Fruit fly (Drosophila melanogaster) whole organism, embryonic: ENCODE results near the gene Amacr.

Experiments used
- Asciz ChIP-seq: fragments of 200-800 bp; sonication (Bioruptor generic); optimal IDR thresholded peaks from 2 replicates; lab custom pipeline; 2017; ENCODE audit warnings: missing biosample characterization, mild to moderate bottlenecking, missing genetic modification characterization, missing genetic modification reagents
- B-H2 ChIP-seq: fragments of 200-800 bp; sonication (Bioruptor generic); optimal IDR thresholded peaks from 2 replicates; lab custom pipeline; 2018; ENCODE audit warnings: missing biosample characterization, mild to moderate bottlenecking, missing genetic modification characterization
- BEAF-32 ChIP-seq: fragments of 200-800 bp; sonication (Bioruptor generic); optimal IDR thresholded peaks from 3 replicates; lab custom pipeline; 2017; ENCODE audit warnings: missing biosample characterization, missing genetic modification characterization, mild to moderate bottlenecking, moderate library complexity, missing genetic modification reagents
- BtbVII ChIP-seq: fragments of 200-800 bp; sonication (Bioruptor generic); optimal IDR thresholded peaks from 3 replicates; lab custom pipeline; 2017; ENCODE audit warnings: missing biosample characterization, mild to moderate bottlenecking, missing genetic modification characterization
- CG11085 ChIP-seq: fragments of 200-800 bp; sonication (Bioruptor generic); IDR thresholded peaks from 2 replicates; pipeline ENCODE4 v1.3.6; 2022; ENCODE audit warnings: missing biosample characterization, missing genetic modification characterization
- CG11723 ChIP-seq: fragments of 200-800 bp; sonication (Bioruptor generic); optimal IDR thresholded peaks from 2 replicates; lab custom pipeline; 2017; ENCODE audit warnings: missing biosample characterization, mild to moderate bottlenecking, missing genetic modification characterization
- CG13123 ChIP-seq: fragments of 200-800 bp; sonication (Bioruptor generic); optimal IDR thresholded peaks from 2 replicates; lab custom pipeline; 2016; ENCODE audit warnings: missing biosample characterization, missing genetic modification characterization
- CG13287 ChIP-seq: fragments of 200-800 bp; sonication (Bioruptor generic); IDR thresholded peaks from 2 replicates; pipeline ENCODE4 v1.3.6; 2022; ENCODE audit warnings: missing biosample characterization, missing genetic modification characterization; ENCODE audit not compliant: partially characterized antibody
- CG13894 ChIP-seq: fragments of 200-800 bp; sonication (Bioruptor generic); optimal IDR thresholded peaks from 3 replicates; lab custom pipeline; 2018; ENCODE audit warnings: missing biosample characterization, mild to moderate bottlenecking, missing genetic modification characterization, moderate library complexity
- CG14014 ChIP-seq: fragments of 200-800 bp; sonication (Bioruptor generic); IDR thresholded peaks from 2 replicates; pipeline ENCODE4 v1.3.6; 2022; ENCODE audit warnings: missing biosample characterization, missing genetic modification characterization
- CG15514 ChIP-seq: fragments of 200-800 bp; sonication (Bioruptor generic); optimal IDR thresholded peaks from 3 replicates; lab custom pipeline; 2017; ENCODE audit warnings: missing biosample characterization, missing genetic modification characterization, mild to moderate bottlenecking, moderate library complexity, missing genetic modification reagents
- CG1602 ChIP-seq: fragments of 200-800 bp; sonication (Bioruptor generic); optimal IDR thresholded peaks from 3 replicates; lab custom pipeline; 2016; ENCODE audit warnings: missing biosample characterization, missing genetic modification characterization
- CG17328 ChIP-seq: fragments of 200-800 bp; sonication (Bioruptor generic); IDR thresholded peaks from 2 replicates; pipeline ENCODE4 v1.3.6; 2022; ENCODE audit warnings: missing biosample characterization, missing genetic modification characterization
- CG17829 ChIP-seq: fragments of 200-800 bp; optimal IDR thresholded peaks from 2 replicates; lab custom pipeline; 2019; ENCODE audit warnings: missing biosample characterization, mild to moderate bottlenecking, missing genetic modification characterization, moderate library complexity
- CG2116 ChIP-seq: fragments of 200-800 bp; sonication (Bioruptor generic); optimal IDR thresholded peaks from 3 replicates; lab custom pipeline; 2018; ENCODE audit warnings: missing biosample characterization, mild to moderate bottlenecking, missing genetic modification characterization
- CG34224 ChIP-seq: fragments of 200-800 bp; sonication (Bioruptor generic); IDR thresholded peaks from 3 replicates; pipeline ENCODE4 v1.3.6; 2022; ENCODE audit warnings: missing biosample characterization, missing genetic modification characterization; ENCODE audit not compliant: partially characterized antibody
- CG7987 ChIP-seq: fragments of 200-800 bp; sonication (Bioruptor generic); optimal IDR thresholded peaks from 2 replicates; lab custom pipeline; 2018; ENCODE audit warnings: missing biosample characterization, mild to moderate bottlenecking, missing genetic modification characterization, moderate library complexity
- CG8290 ChIP-seq, 3 experiments: fragments of 200-800 bp; sonication (Bioruptor generic); optimal IDR thresholded peaks; 2 replicates each; lab custom pipeline; 2016 to 2019; ENCODE audit warnings: missing biosample characterization in 3 of 3, missing genetic modification characterization in 3 of 3, mild to moderate bottlenecking in 2 of 3, moderate library complexity in 1 of 3
- CG9215 ChIP-seq: fragments of 200-800 bp; sonication (Bioruptor generic); IDR thresholded peaks from 2 replicates; pipeline ENCODE4 v1.3.6; 2022; ENCODE audit warnings: missing biosample characterization, missing genetic modification characterization
- Dfd ChIP-seq, 2 experiments: fragments of >200 bp; optimal IDR thresholded peaks; 2 replicates each; lab custom pipeline; 2017; ENCODE audit warnings: missing biosample characterization in 2 of 2, missing genetic modification characterization in 2 of 2
- Drgx ChIP-seq: fragments of 200-800 bp; sonication (Bioruptor generic); IDR thresholded peaks from 2 replicates; pipeline ENCODE4 v1.3.6; 2022; ENCODE audit warnings: missing biosample characterization, missing genetic modification characterization
- Hr51 ChIP-seq, 2 experiments: fragments of 200-800 bp; sonication (Bioruptor generic); optimal IDR thresholded peaks; 2 replicates in 1 of 2; 3 replicates in 1 of 2; lab custom pipeline; 2016 to 2018; ENCODE audit warnings: missing biosample characterization in 2 of 2, missing genetic modification characterization in 2 of 2, mild to moderate bottlenecking in 1 of 2, moderate library complexity in 1 of 2
- Jarid2 ChIP-seq: fragments of 200-800 bp; sonication (Bioruptor generic); optimal IDR thresholded peaks from 3 replicates; lab custom pipeline; 2017; ENCODE audit warnings: mild to moderate bottlenecking, missing biosample characterization, missing genetic modification reagents, missing genetic modification characterization
- MBD-R2 ChIP-seq: fragments of 200-800 bp; sonication (Bioruptor generic); IDR thresholded peaks from 2 replicates; pipeline ENCODE4 v1.3.6; 2022; ENCODE audit warnings: missing biosample characterization, missing genetic modification characterization
- Mad ChIP-seq: fragments of 200-800 bp; sonication (Bioruptor generic); optimal IDR thresholded peaks from 2 replicates; lab custom pipeline; 2016; ENCODE audit warnings: missing biosample characterization, missing genetic modification characterization
- Med ChIP-seq: fragments of 200-800 bp; sonication (Bioruptor generic); peaks from one replicate; lab custom pipeline; 2016; ENCODE audit warnings: missing biosample characterization, missing genetic modification characterization, mild to moderate bottlenecking, inconsistent platforms, moderate library complexity
- NK7.1 ChIP-seq: fragments of 200-800 bp; sonication (Bioruptor generic); optimal IDR thresholded peaks from 3 replicates; lab custom pipeline; 2016; ENCODE audit warnings: missing biosample characterization, missing genetic modification characterization
- Ptx1 ChIP-seq: fragments of 200-800 bp; sonication (Bioruptor generic); IDR thresholded peaks from 2 replicates; pipeline ENCODE4 v1.3.6; 2022; ENCODE audit warnings: missing biosample characterization, missing genetic modification characterization
- Rfx ChIP-seq: fragments of 200-800 bp; sonication (Bioruptor generic); IDR thresholded peaks from 2 replicates; pipeline ENCODE4 v1.3.6; 2022; ENCODE audit warnings: missing biosample characterization, missing genetic modification characterization
- Scr ChIP-seq: fragments of 200-800 bp; sonication (Bioruptor generic); IDR thresholded peaks from 2 replicates; pipeline ENCODE4 v1.3.6; 2022; ENCODE audit warnings: missing biosample characterization, missing genetic modification characterization; ENCODE audit not compliant: partially characterized antibody
- al ChIP-seq: fragments of 200-800 bp; sonication (Bioruptor generic); IDR thresholded peaks from 2 replicates; pipeline ENCODE4 v1.3.6; 2022; ENCODE audit warnings: missing biosample characterization, missing genetic modification characterization
- bbx ChIP-seq: fragments of 200-800 bp; sonication (Bioruptor generic); IDR thresholded peaks from 2 replicates; pipeline ENCODE4 v1.3.6; 2022; ENCODE audit warnings: missing biosample characterization, missing genetic modification characterization; ENCODE audit not compliant: partially characterized antibody
- chinmo ChIP-seq: fragments of 200-800 bp; sonication (Bioruptor generic); IDR thresholded peaks from 4 replicates; pipeline ENCODE4 v1.3.6; 2022; ENCODE audit warnings: missing biosample characterization, missing genetic modification characterization; ENCODE audit not compliant: partially characterized antibody
- chm ChIP-seq: fragments of 200-800 bp; sonication (Bioruptor generic); IDR thresholded peaks from 2 replicates; pipeline ENCODE4 v1.3.6; 2022; ENCODE audit warnings: missing biosample characterization, missing genetic modification characterization
- ci ChIP-seq: fragments of 200-800 bp; sonication (Bioruptor generic); IDR thresholded peaks from 3 replicates; pipeline ENCODE4 v1.3.6; 2022; ENCODE audit warnings: missing biosample characterization, missing genetic modification characterization
- hbn ChIP-seq: fragments of 200-800 bp; sonication (Bioruptor generic); IDR thresholded peaks from 2 replicates; pipeline ENCODE4 v1.3.6; 2022; ENCODE audit warnings: missing biosample characterization, missing genetic modification characterization; ENCODE audit not compliant: partially characterized antibody
- her ChIP-seq: fragments of 200-800 bp; sonication (Bioruptor generic); optimal IDR thresholded peaks from 2 replicates; lab custom pipeline; 2016; ENCODE audit warnings: missing biosample characterization, missing genetic modification characterization
- inv ChIP-seq: fragments of 200-800 bp; sonication (Bioruptor generic); IDR thresholded peaks from 2 replicates; pipeline ENCODE4 v1.3.6; 2022; ENCODE audit warnings: missing biosample characterization, missing genetic modification characterization; ENCODE audit not compliant: partially characterized antibody
- kay ChIP-seq: fragments of 200-800 bp; sonication (Bioruptor generic); optimal IDR thresholded peaks from 2 replicates; lab custom pipeline; 2016; ENCODE audit warnings: missing biosample characterization, missing genetic modification characterization
- luna ChIP-seq: fragments of 200-800 bp; sonication (Bioruptor generic); optimal IDR thresholded peaks from 2 replicates; lab custom pipeline; 2016; ENCODE audit warnings: missing biosample characterization, missing genetic modification characterization
- oc ChIP-seq: fragments of 200-800 bp; sonication (Bioruptor generic); optimal IDR thresholded peaks from 2 replicates; lab custom pipeline; 2018; ENCODE audit warnings: missing biosample characterization, mild to moderate bottlenecking, missing genetic modification characterization, moderate library complexity
- sim ChIP-seq: fragments of 200-800 bp; sonication (Bioruptor generic); IDR thresholded peaks from 2 replicates; pipeline ENCODE4 v1.3.6; 2022; ENCODE audit warnings: missing biosample characterization, missing genetic modification characterization
- slbo ChIP-seq: fragments of 200-800 bp; sonication (Bioruptor generic); IDR thresholded peaks from 2 replicates; pipeline ENCODE4 v1.3.6; 2022; ENCODE audit warnings: missing biosample characterization, missing genetic modification characterization
- sug ChIP-seq: fragments of 200-800 bp; optimal IDR thresholded peaks from 2 replicates; lab custom pipeline; 2019; ENCODE audit warnings: missing biosample characterization, mild to moderate bottlenecking, missing genetic modification characterization, moderate library complexity
- unc-4 ChIP-seq: fragments of 200-800 bp; sonication (Bioruptor generic); IDR thresholded peaks from 2 replicates; pipeline ENCODE4 v1.3.6; 2022; ENCODE audit warnings: missing biosample characterization, missing genetic modification characterization; ENCODE audit not compliant: partially characterized antibody
- vvl ChIP-seq: fragments of 200-800 bp; sonication (Bioruptor generic); IDR thresholded peaks from 2 replicates; pipeline ENCODE4 v1.3.6; 2022; ENCODE audit warnings: missing biosample characterization, missing genetic modification characterization
- wdn ChIP-seq: fragments of 200-800 bp; sonication (Bioruptor generic); IDR thresholded peaks from 2 replicates; pipeline ENCODE4 v1.3.6; 2022; ENCODE audit warnings: missing biosample characterization, missing genetic modification characterization
- zen ChIP-seq: fragments of 200-800 bp; sonication (Bioruptor generic); optimal IDR thresholded peaks from 3 replicates; lab custom pipeline; 2018; ENCODE audit warnings: missing biosample characterization, mild to moderate bottlenecking, missing genetic modification characterization, moderate library complexity

The Amacr gene

dm6 chr2L:20793881-20794280 is 41.7 kb upstream of the Amacr start (continued):
- TF ChIP-seq CG1602 (GFP tag; lab: Kevin White, UChicago) = no peak
- peak; percentile 86; the same call in 3 of the 4 replicates for TF ChIP-seq chinmo (GFP tag; lab: Robert Waterston, UW)
- TF ChIP-seq CG9215 (GFP tag; lab: Robert Waterston, UW) = no peak
- TF ChIP-seq Rfx (GFP tag; lab: Robert Waterston, UW) = no peak; the same call in 1 of the 2 replicates
- peak; percentile 36; the same call in 1 of the 2 replicates for TF ChIP-seq CG14014
- TF ChIP-seq Ptx1 (GFP tag; lab: Robert Waterston, UW) = no peak
- no peak for TF ChIP-seq al (GFP tag; lab: Robert Waterston, UW)
- peak; percentile 60 for TF ChIP-seq BtbVII (GFP tag; lab: Kevin White, UChicago)
- peak; percentile 74 for TF ChIP-seq chm (GFP tag; lab: Robert Waterston, UW)
- peak; percentile 23 for TF ChIP-seq sug
- TF ChIP-seq oc (tag; lab: Kevin White, UChicago) = peak; percentile 28
- peak in 1 of 2 experiments; percentile 2 for TF ChIP-seq Hr51 (GFP tag; optimal IDR thresholded peaks at IDR 0.05; lab: Kevin White, UChicago)
- peak; percentile 85 for TF ChIP-seq Jarid2 (GFP tag; lab: Kevin White, UChicago)
- TF ChIP-seq wdn (GFP tag; lab: Robert Waterston, UW) = 0 out of 2 replicates have a peak, but pooled peaks have one; percentile 14
- TF ChIP-seq vvl (GFP tag; lab: Robert Waterston, UW) = peak; percentile 35; the same call in 1 of the 2 replicates
- peak; percentile 48 for TF ChIP-seq B-H2 (GFP tag; lab: Kevin White, UChicago)
- no peak for TF ChIP-seq luna (GFP tag; lab: Kevin White, UChicago)
- TF ChIP-seq bbx = peak; percentile 54
- TF ChIP-seq CG11723 = no peak
- TF ChIP-seq Med (GFP tag; lab: Kevin White, UChicago) = peak; percentile 93
- TF ChIP-seq CG34224 (GFP tag; lab: Robert Waterston, UW) = peak; percentile 39; the same call in 2 of the 3 replicates
- TF ChIP-seq Asciz (GFP tag; lab: Kevin White, UChicago) = no peak
- TF ChIP-seq kay = peak; percentile 47
- TF ChIP-seq Dfd (GFP tag; optimal IDR thresholded peaks at IDR 0.05; lab: Kevin White, UChicago) = no peak
- TF ChIP-seq hbn (GFP tag; lab: Robert Waterston, UW) = 0 out of 2 replicates have a peak, but pooled peaks have one; percentile 25
- peak; percentile 8; the same call in 1 of the 2 replicates for TF ChIP-seq inv
- no peak for TF ChIP-seq zen (tag; lab: Kevin White, UChicago)
- peak; percentile 79 for TF ChIP-seq ci (GFP tag; lab: Robert Waterston, UW)
- peak; percentile 47; the same call in 1 of the 2 replicates for TF ChIP-seq slbo (GFP tag; lab: Robert Waterston, UW)
- TF ChIP-seq CG2116 (GFP tag; lab: Kevin White, UChicago) = no peak
- TF ChIP-seq CG8290 (GFP tag; optimal IDR thresholded peaks at IDR 0.05; lab: Kevin White, UChicago) = no peak
- TF ChIP-seq CG8290 (tag; optimal IDR thresholded peaks at IDR 0.05; lab: Kevin White, UChicago) = peak in 1 of 2 experiments; percentile 60
- TF ChIP-seq MBD-R2 (GFP tag; lab: Robert Waterston, UW) = peak; percentile 21; the same call in 1 of the 2 replicates
- 0 out of 2 replicates have a peak, but pooled peaks have one; percentile 25 for TF ChIP-seq CG17328 (GFP tag; lab: Robert Waterston, UW)
- no peak for TF ChIP-seq CG13123 (GFP tag; lab: Kevin White, UChicago)
- peak; percentile 45 for TF ChIP-seq her (GFP tag; lab: Kevin White, UChicago)
- no peak for TF ChIP-seq NK7.1 (GFP tag; lab: Kevin White, UChicago)
- peak; percentile 60 for TF ChIP-seq CG15514 (GFP tag; lab: Kevin White, UChicago)
- TF ChIP-seq BEAF-32 (GFP tag; lab: Kevin White, UChicago) = peak; percentile 31
- TF ChIP-seq CG13287 (GFP tag; lab: Robert Waterston, UW) = peak; percentile 42
- TF ChIP-seq sim (GFP tag; lab: Robert Waterston, UW) = no peak
- no peak for TF ChIP-seq CG11085 (GFP tag; lab: Robert Waterston, UW)
- peak; percentile 23 for TF ChIP-seq CG7987 (GFP tag; lab: Kevin White, UChicago)
- TF ChIP-seq CG13894 (tag; lab: Kevin White, UChicago) = peak; percentile 41
- no peak for TF ChIP-seq Mad (GFP tag; lab: Kevin White, UChicago)
- peak; percentile 24 for TF ChIP-seq CG17829 (tag; lab: Kevin White, UChicago)
- peak; percentile 25; the same call in 1 of the 2 replicates for TF ChIP-seq Drgx
- TF ChIP-seq unc-4 (GFP tag; lab: Robert Waterston, UW) = peak; percentile 50; the same call in 1 of the 2 replicates
- TF ChIP-seq Scr (GFP tag; lab: Robert Waterston, UW) = 0 out of 2 replicates have a peak, but pooled peaks have one; percentile 42
